Worm (Caenorhabditis elegans): ENCODE results near the gene lin-31.

- TF ChIP-seq klf-2 (GFP tag; conservative IDR thresholded peaks at IDR 0.05) (no peak), flt-1 (GFP tag; IDR thresholded peaks at IDR 0.05) (no peak), med-1 (GFP tag; optimal IDR thresholded peaks at IDR 0.05; ENCODE audit: insufficient read depth) (no peak), ztf-23 (GFP tag; IDR thresholded peaks at IDR 0.05) (no peak), cog-1 (tag; optimal IDR thresholded peaks at IDR 0.05) (no peak), T22C8.4 (GFP tag; IDR thresholded peaks at IDR 0.05) (no peak), ztf-29 (GFP tag; IDR thresholded peaks at IDR 0.05) (no peak), tab-1 (GFP tag; IDR thresholded peaks at IDR 0.05) (no peak), ref-1 (GFP tag; conservative IDR thresholded peaks at IDR 0.05) (no peak)
Observed at ce11 chrII:3948507-3948906, 33.8 kb upstream of the lin-31 start.

All from whole organism, midembryonic.